Worm (Caenorhabditis elegans) whole organism, mixed stage, embryonic: Measurements from ENCODE around the gene F28H6.8.
A peak's percentile ranks its signal among the peaks of the same experiment; 100 is the strongest.

ENCODE experiments used
- bed-3 ChIP-seq: fragments of 200-800 bp; sonication (Bioruptor generic); optimal IDR thresholded peaks from 3 replicates; lab custom pipeline; 2018; ENCODE audit warnings: mild to moderate bottlenecking, missing genetic modification characterization, moderate library complexity, missing compliant biosample characterization
- ces-1 ChIP-seq: fragments of 150-350 bp; optimal IDR thresholded peaks from 2 replicates; lab custom pipeline; 2014; ENCODE audit warnings: missing biosample characterization, missing genetic modification reagents, missing genetic modification characterization
- elt-1 ChIP-seq: sonication (generic microtip); optimal IDR thresholded peaks from 2 replicates; lab custom pipeline; 2017; ENCODE audit warnings: missing genetic modification characterization, mild to moderate bottlenecking, missing compliant biosample characterization, antibody characterized with exemption, moderate library complexity, borderline replicate concordance; ENCODE audit not compliant: insufficient read depth
- lin-13 ChIP-seq: fragments of 150-350 bp; optimal IDR thresholded peaks from 2 replicates; lab custom pipeline; 2014; ENCODE audit warnings: missing biosample characterization, missing genetic modification characterization
- nhr-12 ChIP-seq: fragments of 150-350 bp; optimal IDR thresholded peaks from 2 replicates; lab custom pipeline; 2014; ENCODE audit warnings: missing biosample characterization, missing genetic modification characterization
- nhr-237 ChIP-seq: fragments of 150-350 bp; optimal IDR thresholded peaks from 2 replicates; lab custom pipeline; 2014; ENCODE audit warnings: missing biosample characterization, missing genetic modification characterization
- pha-4 ChIP-seq: fragments of 150-350 bp; optimal IDR thresholded peaks from 2 replicates; lab custom pipeline; 2018; ENCODE audit warnings: missing biosample characterization, missing genetic modification reagents, missing genetic modification characterization
- snpc-4 ChIP-seq: fragments of 150-350 bp; optimal IDR thresholded peaks from 2 replicates; lab custom pipeline; 2014; ENCODE audit warnings: missing biosample characterization, missing genetic modification characterization
- unc-62 ChIP-seq: fragments of 150-350 bp; optimal IDR thresholded peaks from 2 replicates; lab custom pipeline; 2014; ENCODE audit warnings: missing biosample characterization, missing genetic modification reagents, missing genetic modification characterization
- zip-8 ChIP-seq: fragments of 150-350 bp; optimal IDR thresholded peaks from 2 replicates; lab custom pipeline; 2014; ENCODE audit warnings: missing biosample characterization, missing genetic modification characterization

- TF ChIP-seq zip-8 (tag; lab: Kevin White, UChicago): no peak
- TF ChIP-seq ces-1 (GFP tag; lab: Kevin White, UChicago): peak; percentile 71
- TF ChIP-seq unc-62 (GFP tag; lab: Kevin White, UChicago): no peak
- no peak for TF ChIP-seq lin-13 (tag; lab: Kevin White, UChicago)
- TF ChIP-seq snpc-4 (tag; lab: Kevin White, UChicago): no peak
- no peak for TF ChIP-seq bed-3 (GFP tag; lab: Kevin White, UChicago)
- TF ChIP-seq nhr-237 (tag; lab: Kevin White, UChicago): no peak
- no peak for TF ChIP-seq nhr-12 (tag; lab: Kevin White, UChicago)
- TF ChIP-seq elt-1 (tag; lab: Kevin White, UChicago): no peak
- no peak for TF ChIP-seq pha-4 (tag; lab: Kevin White, UChicago)
Observed at ce11 chrX:14141344-14141841, 7.2 kb upstream of the F28H6.8 start.
